Worm (Caenorhabditis elegans) whole organism, L4/young adult: ENCODE data around the gene clec-171.

Experiments used
- W03F9.2 ChIP-seq: fragments of 150-350 bp; optimal IDR thresholded peaks from 2 replicates; lab custom pipeline; 2014; ENCODE audit warnings: missing biosample characterization, missing genetic modification characterization
- dao-5 ChIP-seq: sonication (generic microtip); optimal IDR thresholded peaks from 2 replicates; lab custom pipeline; 2016; ENCODE audit warnings: missing genotype, missing genetic modification characterization, moderate library complexity, missing compliant biosample characterization
- him-1 ChIP-seq: sonication (generic microtip); optimal IDR thresholded peaks from 2 replicates; lab custom pipeline; 2016; ENCODE audit warnings: missing genotype, missing genetic modification reagents, missing genetic modification characterization, missing compliant biosample characterization

- TF ChIP-seq dao-5 (tag; lab: Kevin White, UChicago) (no peak), him-1 (tag; lab: Kevin White, UChicago) (no peak), W03F9.2 (tag; lab: Kevin White, UChicago) (no peak)
Observed at ce11 chrIV:1389599-1389998, 37.6 kb downstream of the clec-171 start.
